Worm (Caenorhabditis elegans): Measurements from ENCODE around the gene unc-112.

- no peak for TF ChIP-seq him-1 (tag; optimal IDR thresholded peaks at IDR 0.05)
- TF ChIP-seq dao-5 (tag; optimal IDR thresholded peaks at IDR 0.05): no peak
- TF ChIP-seq W03F9.2 (tag; optimal IDR thresholded peaks at IDR 0.05): no peak
These were observed 13.2 kb downstream of the unc-112 start for ce11 chrV:14683291-14683690.

Measured in whole organism, L4/young adult.